Fruit fly (Drosophila melanogaster) whole organism, wandering third instar larva: Measurements from ENCODE around the gene Nmt.

ENCODE experiments used
- Abd-B ChIP-seq: fragments of >200 bp; optimal IDR thresholded peaks from 2 replicates; lab custom pipeline; 2017; ENCODE audit warnings: missing biosample characterization, missing genetic modification characterization
- CG32264 ChIP-seq: fragments of 200-800 bp; sonication (Bioruptor generic); optimal IDR thresholded peaks from 2 replicates; lab custom pipeline; 2016; ENCODE audit warnings: missing biosample characterization, missing genetic modification characterization
- CG9705 ChIP-seq: fragments of 200-800 bp; sonication (Bioruptor generic); optimal IDR thresholded peaks from 2 replicates; lab custom pipeline; 2018; ENCODE audit warnings: missing biosample characterization, mild to moderate bottlenecking, missing genetic modification characterization
- CrebA ChIP-seq: fragments of 200-800 bp; sonication (Bioruptor generic); optimal IDR thresholded peaks from 2 replicates; lab custom pipeline; 2016; ENCODE audit warnings: missing biosample characterization, mild to moderate bottlenecking, missing genetic modification characterization, borderline replicate concordance
- Dif ChIP-seq: fragments of 200-275, 200-300 bp; sonication (Bioruptor generic); optimal IDR thresholded peaks from 2 replicates; lab custom pipeline; 2018; ENCODE audit warnings: missing biosample characterization, missing genetic modification characterization; ENCODE audit not compliant: partially characterized antibody
- HLH106 ChIP-seq: fragments of 200-800 bp; optimal IDR thresholded peaks from 3 replicates; lab custom pipeline; 2019; ENCODE audit warnings: missing biosample characterization, mild to moderate bottlenecking, missing genetic modification characterization, moderate library complexity
- Hnf4 ChIP-seq: fragments of 200-800 bp; sonication (Bioruptor generic); optimal IDR thresholded peaks from 2 replicates; lab custom pipeline; 2016; ENCODE audit warnings: missing biosample characterization, mild to moderate bottlenecking, missing genetic modification characterization
- Hr78 ChIP-seq: fragments of >200 bp; optimal IDR thresholded peaks from 2 replicates; lab custom pipeline; 2017; ENCODE audit warnings: missing biosample characterization, missing genetic modification characterization
- Hr83 ChIP-seq: fragments of 200-300 bp; sonication (Bioruptor generic); optimal IDR thresholded peaks from 2 replicates; lab custom pipeline; 2016; ENCODE audit warnings: missing biosample characterization, mild to moderate bottlenecking, missing genetic modification characterization, moderate library complexity; ENCODE audit not compliant: poor library complexity, severe bottlenecking
- Jra ChIP-seq: sonication (Bioruptor generic); optimal IDR thresholded peaks from 2 replicates; lab custom pipeline; 2016; ENCODE audit warnings: missing biosample characterization, missing genetic modification characterization
- Mio ChIP-seq: sonication (Bioruptor generic); optimal IDR thresholded peaks from 2 replicates; lab custom pipeline; 2016; ENCODE audit warnings: missing biosample characterization, missing genetic modification characterization
- Myc ChIP-seq: fragments of >200 bp; optimal IDR thresholded peaks from 2 replicates; lab custom pipeline; 2017
- N ChIP-seq: fragments of >200 bp; optimal IDR thresholded peaks from 2 replicates; lab custom pipeline; 2018; ENCODE audit warnings: missing biosample characterization, missing external identifiers, missing genetic modification characterization
- OdsH ChIP-seq: fragments of 200-800 bp; sonication (Bioruptor generic); optimal IDR thresholded peaks from 2 replicates; lab custom pipeline; 2016; ENCODE audit warnings: missing biosample characterization, mild to moderate bottlenecking, missing genetic modification characterization
- Rel ChIP-seq, 2 experiments: fragments of 200-800 bp; sonication (Bioruptor generic) in 1 of 2; optimal IDR thresholded peaks; 2 replicates in 1 of 2; 3 replicates in 1 of 2; lab custom pipeline; 2016 to 2019; ENCODE audit warnings: mild to moderate bottlenecking in 2 of 2, missing biosample characterization in 2 of 2, missing genetic modification characterization in 2 of 2, moderate library complexity in 1 of 2
- Sp1 ChIP-seq: fragments of 200-800 bp; sonication (Bioruptor generic); optimal IDR thresholded peaks from 3 replicates; lab custom pipeline; 2019; ENCODE audit warnings: missing biosample characterization, mild to moderate bottlenecking, missing genetic modification characterization, moderate library complexity
- br ChIP-seq: fragments of 200-800 bp; sonication (Bioruptor generic); optimal IDR thresholded peaks from 2 replicates; lab custom pipeline; 2016; ENCODE audit warnings: missing biosample characterization, missing genetic modification characterization
- brk ChIP-seq: fragments of 200-800 bp; sonication (Bioruptor generic); optimal IDR thresholded peaks from 2 replicates; lab custom pipeline; 2016; ENCODE audit warnings: missing biosample characterization, mild to moderate bottlenecking, missing genetic modification characterization
- dl ChIP-seq, 2 experiments: fragments of 175-275, 200-275 bp in 1 of 2; fragments of 200-275 bp in 1 of 2; sonication (Bioruptor generic); optimal IDR thresholded peaks; lab custom pipeline; 2018; ENCODE audit warnings: mild to moderate bottlenecking in 2 of 2, missing biosample characterization in 2 of 2, missing genetic modification characterization in 2 of 2, moderate library complexity in 2 of 2; ENCODE audit not compliant: partially characterized antibody in 2 of 2, insufficient read depth in 1 of 2
- dmrt93B ChIP-seq: fragments of 200-800 bp; sonication (Bioruptor generic); optimal IDR thresholded peaks from 2 replicates; lab custom pipeline; 2018; ENCODE audit warnings: missing biosample characterization, mild to moderate bottlenecking, missing genetic modification characterization
- dsf ChIP-seq: sonication (Bioruptor generic); optimal IDR thresholded peaks from 2 replicates; lab custom pipeline; 2016; ENCODE audit warnings: missing biosample characterization, missing genetic modification characterization, borderline replicate concordance
- ey ChIP-seq: fragments of 200-800 bp; sonication (Bioruptor generic); optimal IDR thresholded peaks from 2 replicates; lab custom pipeline; 2016; ENCODE audit warnings: missing biosample characterization, missing genetic modification characterization
- foxo ChIP-seq, 2 experiments: fragments of 200-800 bp; sonication (Bioruptor generic); optimal IDR thresholded peaks; 2 replicates in 1 of 2; 3 replicates in 1 of 2; lab custom pipeline; 2016 to 2017; ENCODE audit warnings: missing biosample characterization in 2 of 2, missing genetic modification characterization in 2 of 2
- fru ChIP-seq: fragments of 200-800 bp; sonication (Bioruptor generic); optimal IDR thresholded peaks from 3 replicates; lab custom pipeline; 2016; ENCODE audit warnings: missing biosample characterization, mild to moderate bottlenecking, missing genetic modification characterization
- h ChIP-seq: fragments of 200-800 bp; sonication (Bioruptor generic); optimal IDR thresholded peaks from 3 replicates; lab custom pipeline; 2016; ENCODE audit warnings: missing biosample characterization, mild to moderate bottlenecking, missing genetic modification characterization
- jim ChIP-seq: fragments of 175-275, 200-325 bp; sonication (Bioruptor generic); optimal IDR thresholded peaks from 2 replicates; lab custom pipeline; 2016; ENCODE audit warnings: missing biosample characterization, mild to moderate bottlenecking, missing genetic modification characterization
- lola ChIP-seq: fragments of >200 bp; optimal IDR thresholded peaks from 2 replicates; lab custom pipeline; 2017; ENCODE audit warnings: missing biosample characterization, missing genetic modification characterization
- pan ChIP-seq: fragments of >200 bp; optimal IDR thresholded peaks from 2 replicates; lab custom pipeline; 2017
- psq ChIP-seq: fragments of 200-800 bp; sonication (Bioruptor generic); optimal IDR thresholded peaks from 3 replicates; lab custom pipeline; 2017; ENCODE audit warnings: missing biosample characterization, mild to moderate bottlenecking, missing genetic modification characterization, moderate library complexity
- rgr ChIP-seq: fragments of 200-800 bp; sonication (Bioruptor generic); optimal IDR thresholded peaks from 3 replicates; lab custom pipeline; 2016; ENCODE audit warnings: missing biosample characterization, mild to moderate bottlenecking, missing genetic modification characterization
- sv ChIP-seq: fragments of 200-800 bp; sonication (Bioruptor generic); optimal IDR thresholded peaks from 3 replicates; lab custom pipeline; 2016; ENCODE audit warnings: missing biosample characterization, missing genetic modification characterization
- tai ChIP-seq: sonication (Bioruptor generic); optimal IDR thresholded peaks from 2 replicates; lab custom pipeline; 2016; ENCODE audit warnings: missing biosample characterization, missing genetic modification characterization
- usp ChIP-seq: fragments of >200 bp; optimal IDR thresholded peaks from 2 replicates; lab custom pipeline; 2017; ENCODE audit warnings: missing biosample characterization, missing genetic modification characterization
- woc ChIP-seq: sonication (Bioruptor generic); optimal IDR thresholded peaks from 2 replicates; lab custom pipeline; 2016; ENCODE audit warnings: missing biosample characterization, mild to moderate bottlenecking, missing genetic modification characterization

Gene Nmt

dm6 chr3L:8177795-8178564 lies at the start of gene Nmt:
Gene Nmt (minus strand): TSS chr3L:8178429.
- TF ChIP-seq woc (peak; percentile 52), Rel (GFP tag; optimal IDR thresholded peaks at IDR 0.05; lab: Kevin White, UChicago) (no peak), Rel (tag; optimal IDR thresholded peaks at IDR 0.05; lab: Kevin White, UChicago) (no peak), dmrt93B (GFP tag; lab: Kevin White, UChicago) (no peak), pan (lab: Kevin White, UChicago) (no peak), foxo (GFP tag; optimal IDR thresholded peaks at IDR 0.05; lab: Kevin White, UChicago) (peak in 1 of 2 experiments; percentile 58), Hr83 (GFP tag; lab: Kevin White, UChicago) (peak; percentile 44), jim (no peak), Myc (lab: Kevin White, UChicago) (no peak), brk (GFP tag; lab: Kevin White, UChicago) (no peak), Hnf4 (GFP tag; lab: Kevin White, UChicago) (no peak), psq (GFP tag; lab: Kevin White, UChicago) (peak; percentile 30), Hr78 (GFP tag; lab: Kevin White, UChicago) (no peak), OdsH (peak; percentile 49), Jra (no peak), Sp1 (GFP tag; lab: Kevin White, UChicago) (no peak), fru (no peak), ey (GFP tag; lab: Kevin White, UChicago) (peak; percentile 24), sv (GFP tag; lab: Kevin White, UChicago) (no peak), Mio (GFP tag; lab: Kevin White, UChicago) (no peak), rgr (GFP tag; lab: Kevin White, UChicago) (peak; percentile 44), dsf (GFP tag; lab: Kevin White, UChicago) (no peak), dl (GFP tag; optimal IDR thresholded peaks at IDR 0.05; lab: Kevin White, UChicago; ENCODE audit: insufficient read depth in 1 of 2, partially characterized antibody in 2 of 2) (no peak), h (GFP tag; lab: Kevin White, UChicago) (peak; percentile 1)

- no peak for TF ChIP-seq CG9705 (GFP tag; lab: Kevin White, UChicago)
- no peak for TF ChIP-seq dsf (GFP tag; lab: Kevin White, UChicago)
- TF ChIP-seq foxo (GFP tag; optimal IDR thresholded peaks at IDR 0.05; lab: Kevin White, UChicago) = no peak
- TF ChIP-seq dmrt93B (GFP tag; lab: Kevin White, UChicago) = no peak
- TF ChIP-seq woc = no peak
- TF ChIP-seq Hr83 (GFP tag; lab: Kevin White, UChicago) = no peak
- TF ChIP-seq Dif (GFP tag; lab: Kevin White, UChicago) = no peak
- TF ChIP-seq CG32264 = no peak
- TF ChIP-seq CrebA (GFP tag; lab: Kevin White, UChicago) = no peak
- TF ChIP-seq sv (GFP tag; lab: Kevin White, UChicago) = no peak
- no peak for TF ChIP-seq Jra
- TF ChIP-seq jim = no peak
- TF ChIP-seq Hr78 (GFP tag; lab: Kevin White, UChicago) = no peak
- no peak for TF ChIP-seq h (GFP tag; lab: Kevin White, UChicago)
- TF ChIP-seq, all 38 proteins: peak for 0
Measured at dm6 chr3L:8221835-8222234, 43.6 kb upstream of the Nmt start, which contains the start of gene CG13678. Gene CG13678 (plus strand): TSS chr3L:8222141.

dm6 chr3L:8219687-8220086 lies 41.5 kb upstream of the Nmt start:
- TF ChIP-seq OdsH = no peak
- no peak for TF ChIP-seq Hr78 (GFP tag; lab: Kevin White, UChicago)
- no peak for TF ChIP-seq Hnf4 (GFP tag; lab: Kevin White, UChicago)
- TF ChIP-seq Rel (GFP tag; optimal IDR thresholded peaks at IDR 0.05; lab: Kevin White, UChicago) = no peak
- no peak for TF ChIP-seq Rel (tag; optimal IDR thresholded peaks at IDR 0.05; lab: Kevin White, UChicago)
- no peak for TF ChIP-seq CG9705 (GFP tag; lab: Kevin White, UChicago)
- no peak for TF ChIP-seq Abd-B (GFP tag; lab: Kevin White, UChicago)
- no peak for TF ChIP-seq dsf (GFP tag; lab: Kevin White, UChicago)
- TF ChIP-seq HLH106 (tag; lab: Kevin White, UChicago) = no peak
- no peak for TF ChIP-seq CrebA (GFP tag; lab: Kevin White, UChicago)
- no peak for TF ChIP-seq Hr83 (GFP tag; lab: Kevin White, UChicago)

dm6 chr3L:8218883-8219282 lies 40.7 kb upstream of the Nmt start, which contains the start of gene CG13674:
Gene CG13674 (minus strand): TSS chr3L:8218983.
- no peak for TF ChIP-seq Hr83 (GFP tag; lab: Kevin White, UChicago)
- TF ChIP-seq HLH106 (tag; lab: Kevin White, UChicago) = no peak
- TF ChIP-seq tai (GFP tag; lab: Kevin White, UChicago) = no peak
- no peak for TF ChIP-seq dmrt93B (GFP tag; lab: Kevin White, UChicago)
- TF ChIP-seq Dif (GFP tag; lab: Kevin White, UChicago) = no peak
- no peak for TF ChIP-seq CrebA (GFP tag; lab: Kevin White, UChicago)
- no peak for TF ChIP-seq br (GFP tag; lab: Kevin White, UChicago)
- no peak for TF ChIP-seq sv (GFP tag; lab: Kevin White, UChicago)
- no peak for TF ChIP-seq pan (lab: Kevin White, UChicago)
- TF ChIP-seq usp (GFP tag; lab: Kevin White, UChicago) = no peak
- TF ChIP-seq lola (GFP tag; lab: Kevin White, UChicago) = no peak
- no peak for TF ChIP-seq Hnf4 (GFP tag; lab: Kevin White, UChicago)
- TF ChIP-seq Sp1 (GFP tag; lab: Kevin White, UChicago) = no peak
- TF ChIP-seq fru = no peak
- no peak for TF ChIP-seq CG9705 (GFP tag; lab: Kevin White, UChicago)
- TF ChIP-seq N (GFP tag; lab: Kevin White, UChicago) = no peak
- TF ChIP-seq brk (GFP tag; lab: Kevin White, UChicago) = no peak
- no peak for TF ChIP-seq Myc (lab: Kevin White, UChicago)
- TF ChIP-seq OdsH = no peak
